Fruit fly (Drosophila melanogaster) whole organism, prepupa: ENCODE data around the gene blp.

Experiments used
- CG10669 ChIP-seq: fragments of 200-800 bp; sonication (Bioruptor generic); optimal IDR thresholded peaks from 3 replicates; lab custom pipeline; 2018; ENCODE audit warnings: missing biosample characterization, mild to moderate bottlenecking, missing genetic modification characterization, moderate library complexity
- CG1621 ChIP-seq: fragments of 200-800 bp; sonication (Bioruptor generic); optimal IDR thresholded peaks from 3 replicates; lab custom pipeline; 2018; ENCODE audit warnings: missing biosample characterization, mild to moderate bottlenecking, missing genetic modification characterization
- CG16779 ChIP-seq: fragments of 200-800 bp; sonication (Bioruptor generic); optimal IDR thresholded peaks from 3 replicates; lab custom pipeline; 2017; ENCODE audit warnings: missing biosample characterization, mild to moderate bottlenecking, missing genetic modification characterization
- CG3919 ChIP-seq: fragments of 200-800 bp; sonication (Bioruptor generic); optimal IDR thresholded peaks from 3 replicates; lab custom pipeline; 2016; ENCODE audit warnings: missing biosample characterization, missing genetic modification characterization
- CG4318 ChIP-seq: fragments of 200-800 bp; sonication (Bioruptor generic); optimal IDR thresholded peaks from 3 replicates; lab custom pipeline; 2017; ENCODE audit warnings: missing biosample characterization, mild to moderate bottlenecking, missing genetic modification characterization
- CG6163 ChIP-seq: fragments of 200-800 bp; sonication (Bioruptor generic); IDR thresholded peaks from 3 replicates; pipeline ENCODE4 v1.3.6; 2022; ENCODE audit warnings: missing biosample characterization, missing genetic modification characterization
- Gug ChIP-seq: fragments of 200-800 bp; sonication (Bioruptor generic); IDR thresholded peaks from 2 replicates; pipeline ENCODE4 v1.3.6; 2022; ENCODE audit warnings: missing biosample characterization, missing genetic modification characterization
- Hr39 ChIP-seq: fragments of 200-800 bp; sonication (Bioruptor generic); optimal IDR thresholded peaks from 2 replicates; lab custom pipeline; 2016; ENCODE audit warnings: missing biosample characterization, missing genetic modification characterization
- Sox14 ChIP-seq: fragments of 200-800 bp; sonication (Bioruptor generic); optimal IDR thresholded peaks from 3 replicates; lab custom pipeline; 2016; ENCODE audit warnings: missing biosample characterization, missing genetic modification characterization
- cyc ChIP-seq: fragments of 200-800 bp; sonication (Bioruptor generic); optimal IDR thresholded peaks from 3 replicates; lab custom pipeline; 2016; ENCODE audit warnings: missing biosample characterization, missing genetic modification characterization
- pdm3 ChIP-seq: fragments of 200-800 bp; sonication (Bioruptor generic); optimal IDR thresholded peaks from 3 replicates; lab custom pipeline; 2016; ENCODE audit warnings: missing biosample characterization, missing genetic modification characterization
- salr ChIP-seq, 2 experiments: fragments of 200-800 bp; sonication (Bioruptor generic); optimal IDR thresholded peaks; 3 replicates each; lab custom pipeline; 2016 to 2018; ENCODE audit warnings: missing biosample characterization in 2 of 2, missing genetic modification characterization in 2 of 2, mild to moderate bottlenecking in 1 of 2
- spab ChIP-seq: fragments of 200-800 bp; sonication (Bioruptor generic); optimal IDR thresholded peaks from 2 replicates; lab custom pipeline; 2017; ENCODE audit warnings: missing biosample characterization, mild to moderate bottlenecking, missing genetic modification characterization, missing genetic modification reagents
- svp ChIP-seq: fragments of 200-800 bp; sonication (Bioruptor generic); peaks from one replicate; lab custom pipeline; 2016; ENCODE audit warnings: missing biosample characterization, missing genetic modification characterization

DNA sequence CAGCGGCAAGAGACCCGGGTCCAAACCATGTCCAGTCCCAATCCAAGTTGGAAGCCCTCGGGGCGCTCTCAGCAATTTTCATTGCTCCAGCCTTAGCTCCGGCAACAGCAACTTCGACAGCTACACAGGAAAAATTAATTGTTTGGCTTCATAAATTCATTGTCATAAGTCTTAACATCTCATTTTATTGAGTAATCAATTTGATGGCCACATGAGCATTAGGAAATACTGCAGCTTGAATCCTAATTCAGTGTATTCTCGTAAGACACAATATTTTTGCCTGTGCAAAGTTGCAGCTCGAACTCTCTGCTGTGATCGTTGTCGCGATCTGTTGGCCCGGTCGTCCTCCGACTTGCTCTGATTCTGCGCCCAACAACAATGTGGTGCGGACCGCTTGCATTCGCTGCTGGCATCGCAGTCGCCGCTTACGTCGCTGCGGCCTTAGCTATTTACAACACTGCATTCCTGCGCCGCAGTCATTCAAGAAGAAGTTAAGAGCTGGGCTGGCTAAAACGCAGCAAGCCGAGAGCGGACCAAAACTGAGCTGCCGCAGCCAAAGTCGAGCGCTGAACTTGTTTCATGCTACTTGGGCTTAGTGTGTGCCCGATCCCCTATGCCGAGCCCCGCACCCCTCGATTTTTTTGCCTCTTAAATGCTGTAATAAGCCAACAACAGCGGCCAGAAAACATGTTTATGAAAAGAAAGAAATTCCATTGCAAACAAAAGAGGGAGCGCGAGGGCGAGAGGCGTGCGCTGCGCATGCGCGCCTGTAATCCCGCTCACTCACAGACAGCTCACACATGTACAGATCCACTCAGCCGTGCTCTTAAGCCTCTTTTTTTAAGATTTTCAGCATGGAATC lies 14.0 kb upstream of the blp start:
- peak; percentile 98 for TF ChIP-seq Hr39 (GFP tag; lab: Kevin White, UChicago)
- TF ChIP-seq CG16779 (tag; lab: Kevin White, UChicago) = peak; percentile 91
- peak; percentile 98 for TF ChIP-seq pdm3 (GFP tag; lab: Kevin White, UChicago)
- peak; percentile 94 to 95 for TF ChIP-seq salr (GFP tag; optimal IDR thresholded peaks at IDR 0.05; lab: Kevin White, UChicago)
- TF ChIP-seq CG3919 (GFP tag; lab: Kevin White, UChicago) = peak; percentile 98
- peak; percentile 88 for TF ChIP-seq CG4318 (GFP tag; lab: Kevin White, UChicago)
- peak; percentile 90 for TF ChIP-seq Gug (GFP tag; lab: Robert Waterston, UW)
- peak; percentile 98 for TF ChIP-seq CG6163 (GFP tag; lab: Robert Waterston, UW)
- peak; percentile 95 for TF ChIP-seq CG1621 (tag; lab: Kevin White, UChicago)
- TF ChIP-seq svp (GFP tag; lab: Kevin White, UChicago) = peak; percentile 99
- peak; percentile 96 for TF ChIP-seq CG10669 (GFP tag; lab: Kevin White, UChicago)
- TF ChIP-seq cyc (GFP tag; lab: Kevin White, UChicago) = peak; percentile 97
- peak; percentile 97 for TF ChIP-seq Sox14 (GFP tag; lab: Kevin White, UChicago)
- peak; percentile 93 for TF ChIP-seq spab (GFP tag; lab: Kevin White, UChicago)
